Worm (Caenorhabditis elegans) whole organism, late embryonic: ENCODE measurements around the gene pdfr-1.

Source experiments
- C08G9.2 ChIP-seq: sonication (generic microtip); optimal IDR thresholded peaks from 2 replicates; lab custom pipeline; 2016; ENCODE audit warnings: mild to moderate bottlenecking, missing genetic modification characterization, moderate library complexity, missing compliant biosample characterization
- C38D4.7 ChIP-seq: fragments of 200-800 bp; sonication (Bioruptor generic); optimal IDR thresholded peaks from 2 replicates; lab custom pipeline; 2018; ENCODE audit warnings: mild to moderate bottlenecking, missing genetic modification characterization, moderate library complexity, missing compliant biosample characterization
- F13H6.1 ChIP-seq: sonication (generic microtip); optimal IDR thresholded peaks from 2 replicates; lab custom pipeline; 2016; ENCODE audit warnings: missing genetic modification characterization, missing compliant biosample characterization
- K02D7.2 ChIP-seq: sonication (generic microtip); optimal IDR thresholded peaks from 2 replicates; lab custom pipeline; 2017; ENCODE audit warnings: mild to moderate bottlenecking, missing genetic modification characterization, missing compliant biosample characterization
- Y22D7AL.16 ChIP-seq: sonication (generic microtip); optimal IDR thresholded peaks from 2 replicates; lab custom pipeline; 2016; ENCODE audit warnings: missing genetic modification characterization, missing compliant biosample characterization
- ama-1 ChIP-seq: fragments of 150-350 bp; optimal IDR thresholded peaks from 2 replicates; lab custom pipeline; 2014
- ceh-18 ChIP-seq: sonication (generic microtip); optimal IDR thresholded peaks from 2 replicates; lab custom pipeline; 2016; ENCODE audit warnings: missing genetic modification characterization, missing compliant biosample characterization
- ceh-19 ChIP-seq: fragments of 200-800 bp; sonication (Bioruptor generic); optimal IDR thresholded peaks from 2 replicates; lab custom pipeline; 2018; ENCODE audit warnings: mild to moderate bottlenecking, missing genetic modification characterization, missing compliant biosample characterization
- ceh-30 ChIP-seq: fragments of 150-350 bp; optimal IDR thresholded peaks from 2 replicates; lab custom pipeline; 2014; ENCODE audit warnings: missing biosample characterization, missing genetic modification characterization
- ceh-48 ChIP-seq: sonication (generic microtip); optimal IDR thresholded peaks from 2 replicates; lab custom pipeline; 2016; ENCODE audit warnings: missing genetic modification characterization, inconsistent platforms, missing compliant biosample characterization
- ceh-6 ChIP-seq: fragments of 200-800 bp; sonication (Bioruptor generic); optimal IDR thresholded peaks from 2 replicates; lab custom pipeline; 2018; ENCODE audit warnings: mild to moderate bottlenecking, missing genetic modification characterization, missing compliant biosample characterization
- ceh-9 ChIP-seq: sonication (generic microtip); optimal IDR thresholded peaks from 2 replicates; lab custom pipeline; 2016; ENCODE audit warnings: mild to moderate bottlenecking, missing genetic modification characterization, inconsistent platforms, missing compliant biosample characterization
- che-1 ChIP-seq: sonication (generic microtip); optimal IDR thresholded peaks from 2 replicates; lab custom pipeline; 2016; ENCODE audit warnings: mild to moderate bottlenecking, missing genetic modification characterization, missing compliant biosample characterization
- dmd-4 ChIP-seq: sonication (generic microtip); optimal IDR thresholded peaks from 2 replicates; lab custom pipeline; 2016; ENCODE audit warnings: borderline replicate concordance, missing genetic modification characterization, missing compliant biosample characterization
- dve-1 ChIP-seq: sonication (generic microtip); optimal IDR thresholded peaks from 2 replicates; lab custom pipeline; 2017; ENCODE audit warnings: antibody characterized with exemption, mild to moderate bottlenecking, missing genetic modification characterization, missing compliant biosample characterization
- elt-2 ChIP-seq: sonication (generic microtip); optimal IDR thresholded peaks from 2 replicates; lab custom pipeline; 2016; ENCODE audit warnings: missing genetic modification reagents, missing genetic modification characterization, missing compliant biosample characterization
- ets-4 ChIP-seq: sonication (generic microtip); optimal IDR thresholded peaks from 2 replicates; lab custom pipeline; 2016; ENCODE audit warnings: missing genetic modification characterization, missing compliant biosample characterization
- fax-1 ChIP-seq: sonication (generic microtip); optimal IDR thresholded peaks from 2 replicates; lab custom pipeline; 2016; ENCODE audit warnings: missing genotype, missing genetic modification characterization, missing compliant biosample characterization
- fkh-10 ChIP-seq: fragments of 150-350 bp; optimal IDR thresholded peaks from 2 replicates; lab custom pipeline; 2014; ENCODE audit warnings: missing biosample characterization, missing genetic modification reagents, missing genetic modification characterization
- fkh-6 ChIP-seq: sonication (generic microtip); optimal IDR thresholded peaks from 2 replicates; lab custom pipeline; 2016; ENCODE audit warnings: missing genetic modification characterization, missing compliant biosample characterization
- gmeb-2 ChIP-seq: sonication (generic microtip); optimal IDR thresholded peaks from 2 replicates; lab custom pipeline; 2016; ENCODE audit warnings: missing genetic modification characterization, inconsistent platforms, missing compliant biosample characterization
- hlh-15 ChIP-seq: sonication (generic microtip); optimal IDR thresholded peaks from 2 replicates; lab custom pipeline; 2016; ENCODE audit warnings: missing genetic modification characterization, missing compliant biosample characterization
- lim-6 ChIP-seq: sonication (generic microtip); optimal IDR thresholded peaks from 2 replicates; lab custom pipeline; 2016; ENCODE audit warnings: missing genetic modification characterization, missing compliant biosample characterization
- mec-3 ChIP-seq: sonication (generic microtip); optimal IDR thresholded peaks from 2 replicates; lab custom pipeline; 2016; ENCODE audit warnings: borderline replicate concordance, missing genetic modification characterization, missing compliant biosample characterization
- nfya-1 ChIP-seq: sonication (generic microtip); optimal IDR thresholded peaks from 2 replicates; lab custom pipeline; 2017; ENCODE audit warnings: missing genetic modification characterization, mild to moderate bottlenecking, missing compliant biosample characterization, antibody characterized with exemption, moderate library complexity
- nhr-232 ChIP-seq: sonication (generic microtip); optimal IDR thresholded peaks from 2 replicates; lab custom pipeline; 2016; ENCODE audit warnings: missing genetic modification characterization, missing compliant biosample characterization
- npax-4 ChIP-seq: sonication (generic microtip); optimal IDR thresholded peaks from 2 replicates; lab custom pipeline; 2016; ENCODE audit warnings: missing genetic modification characterization, missing compliant biosample characterization
- odd-2 ChIP-seq: sonication (generic microtip); optimal IDR thresholded peaks from 2 replicates; lab custom pipeline; 2017; ENCODE audit warnings: antibody characterized with exemption, mild to moderate bottlenecking, missing genetic modification characterization, missing compliant biosample characterization
- pat-9 ChIP-seq: fragments of 200-800 bp; sonication (Bioruptor generic); optimal IDR thresholded peaks from 2 replicates; lab custom pipeline; 2018; ENCODE audit warnings: mild to moderate bottlenecking, missing genetic modification characterization, moderate library complexity, missing compliant biosample characterization
- pha-2 ChIP-seq: sonication (generic microtip); optimal IDR thresholded peaks from 2 replicates; lab custom pipeline; 2017; ENCODE audit warnings: mild to moderate bottlenecking, missing genetic modification characterization, missing compliant biosample characterization
- pha-4 ChIP-seq: fragments of 150-350 bp; optimal IDR thresholded peaks from 2 replicates; lab custom pipeline; 2018; ENCODE audit warnings: missing biosample characterization, missing genetic modification reagents, missing genetic modification characterization
- ref-2 ChIP-seq: sonication (generic microtip); optimal IDR thresholded peaks from 2 replicates; lab custom pipeline; 2016; ENCODE audit warnings: missing genetic modification characterization, missing compliant biosample characterization
- rnt-1 ChIP-seq: sonication (generic microtip); optimal IDR thresholded peaks from 2 replicates; lab custom pipeline; 2016; ENCODE audit warnings: missing genetic modification characterization, missing compliant biosample characterization
- sdc-2 ChIP-seq: sonication (generic microtip); optimal IDR thresholded peaks from 2 replicates; lab custom pipeline; 2016; ENCODE audit warnings: missing genotype, missing genetic modification characterization, missing compliant biosample characterization
- sox-2 ChIP-seq: fragments of 200-800 bp; sonication (Bioruptor generic); IDR thresholded peaks from 2 replicates; pipeline ENCODE4 v1.3.6; 2022; ENCODE audit warnings: missing genetic modification reagents, missing genetic modification characterization, missing compliant biosample characterization
- tbx-7 ChIP-seq: sonication (generic microtip); optimal IDR thresholded peaks from 2 replicates; lab custom pipeline; 2016; ENCODE audit warnings: missing genotype, missing genetic modification characterization, missing compliant biosample characterization
- unc-42 ChIP-seq: sonication (generic microtip); optimal IDR thresholded peaks from 2 replicates; lab custom pipeline; 2016; ENCODE audit warnings: missing genotype, missing genetic modification characterization, missing compliant biosample characterization
- unc-55 ChIP-seq: sonication (generic microtip); optimal IDR thresholded peaks from 2 replicates; lab custom pipeline; 2017; ENCODE audit warnings: missing biosample characterization, missing genetic modification reagents, missing genetic modification characterization
- unc-86 ChIP-seq: sonication (generic microtip); optimal IDR thresholded peaks from 2 replicates; lab custom pipeline; 2016; ENCODE audit warnings: missing genetic modification characterization, missing compliant biosample characterization

Gene pdfr-1

ce11 chrIII:6679323-6679722 is 27.4 kb upstream of the pdfr-1 start:
- TF ChIP-seq unc-55 (no peak), F13H6.1 (no peak), ceh-30 (no peak), elt-2 (tag; lab: Kevin White, UChicago) (no peak), ref-2 (no peak), ceh-6 (GFP tag; lab: Kevin White, UChicago) (no peak), fkh-10 (GFP tag; lab: Kevin White, UChicago) (no peak), tbx-7 (tag; lab: Kevin White, UChicago) (no peak), pha-4 (tag; lab: Kevin White, UChicago) (no peak), sdc-2 (tag; lab: Kevin White, UChicago) (no peak), pat-9 (tag; lab: Kevin White, UChicago) (no peak), pha-2 (tag; lab: Kevin White, UChicago) (no peak), fkh-6 (tag; lab: Kevin White, UChicago) (no peak), unc-86 (tag; lab: Kevin White, UChicago) (no peak), K02D7.2 (tag; lab: Kevin White, UChicago) (no peak), C08G9.2 (no peak), ama-1 (lab: Kevin White, UChicago) (no peak), gmeb-2 (no peak)

- peak; percentile 71 for TF ChIP-seq unc-42
- TF ChIP-seq ceh-48 (tag; lab: Kevin White, UChicago) = no peak
These were observed 25.4 kb upstream of the pdfr-1 start for ce11 chrIII:6677304-6677703.

- TF ChIP-seq C38D4.7 (GFP tag; lab: Kevin White, UChicago) (no peak), hlh-15 (tag; lab: Kevin White, UChicago) (no peak), sdc-2 (tag; lab: Kevin White, UChicago) (no peak), ceh-19 (GFP tag; lab: Kevin White, UChicago) (no peak), ceh-9 (no peak), npax-4 (tag; lab: Kevin White, UChicago) (no peak), pha-4 (tag; lab: Kevin White, UChicago) (no peak), unc-86 (tag; lab: Kevin White, UChicago) (no peak), che-1 (no peak), mec-3 (tag; lab: Kevin White, UChicago) (no peak), dmd-4 (tag; lab: Kevin White, UChicago) (no peak), nhr-232 (tag; lab: Kevin White, UChicago) (no peak), pat-9 (tag; lab: Kevin White, UChicago) (no peak), lim-6 (tag; lab: Kevin White, UChicago) (no peak)
- TF ChIP-seq, all 69 proteins: peak for 0
These were observed 23.6 kb upstream of the pdfr-1 start, which contains the start of gene rbf-1 for ce11 chrIII:6675460-6675859. TSS of gene rbf-1 (plus strand) at chrIII:6675760.

ce11 chrIII:6670737-6671242 is 18.9 kb upstream of the pdfr-1 start:
- TF ChIP-seq unc-42 (peak; percentile 62), dve-1 (tag; lab: Kevin White, UChicago) (no peak)
- TF ChIP-seq, all 69 proteins: peak for 1

- TF ChIP-seq sox-2 (GFP tag; lab: Robert Waterston, UW) = peak; percentile 56
These were observed 9.8 kb upstream of the pdfr-1 start for ce11 chrIII:6661660-6662059.

- TF ChIP-seq ceh-18 (tag; lab: Kevin White, UChicago) (peak; percentile 72), lim-6 (tag; lab: Kevin White, UChicago) (no peak), fax-1 (tag; lab: Kevin White, UChicago) (no peak), nfya-1 (tag; lab: Kevin White, UChicago) (peak; percentile 32), ets-4 (tag; lab: Kevin White, UChicago) (no peak), gmeb-2 (no peak), odd-2 (tag; lab: Kevin White, UChicago) (no peak), Y22D7AL.16 (tag; lab: Kevin White, UChicago) (no peak), rnt-1 (peak; percentile 59), unc-55 (peak; percentile 46)
These were observed 3.9 kb upstream of the pdfr-1 start for ce11 chrIII:6655830-6656229.
